Worm (Caenorhabditis elegans) whole organism, L4 larva: ENCODE measurements around the gene C18H2.5.

Experiments used
- F10B5.3 ChIP-seq: sonication (generic microtip); optimal IDR thresholded peaks from 2 replicates; lab custom pipeline; 2016; ENCODE audit warnings: mild to moderate bottlenecking, missing genetic modification characterization, missing compliant biosample characterization
- R02D3.7 ChIP-seq: fragments of 150-350 bp; sonication (generic microtip); optimal IDR thresholded peaks from 3 replicates; lab custom pipeline; 2014; ENCODE audit warnings: missing biosample characterization, missing genetic modification characterization
- T26A8.4 ChIP-seq: fragments of 200-800 bp; sonication (Bioruptor generic); IDR thresholded peaks from 2 replicates; pipeline ENCODE4 v1.3.6; 2022; ENCODE audit warnings: missing genetic modification characterization, missing compliant biosample characterization
- Y105C5A.15 ChIP-seq: fragments of 200-800 bp; sonication (Bioruptor generic); IDR thresholded peaks from 2 replicates; pipeline ENCODE4 v1.3.6; 2022; ENCODE audit warnings: missing genetic modification characterization, missing compliant biosample characterization
- Y48G9A.11 ChIP-seq: fragments of 200-800 bp; sonication (Bioruptor generic); IDR thresholded peaks from 2 replicates; pipeline ENCODE4 v1.3.6; 2022; ENCODE audit warnings: missing genetic modification reagents, missing genetic modification characterization, missing compliant biosample characterization
- Y5F2A.4 ChIP-seq: fragments of 200-800 bp; sonication (Bioruptor generic); optimal IDR thresholded peaks from 2 replicates; lab custom pipeline; 2018; ENCODE audit warnings: mild to moderate bottlenecking, missing genetic modification characterization, missing compliant biosample characterization
- ZK546.5 ChIP-seq, 2 experiments: sonication (generic microtip); optimal IDR thresholded peaks; 2 replicates each; lab custom pipeline; 2017; ENCODE audit warnings: missing biosample characterization in 2 of 2, missing genetic modification characterization in 2 of 2
- aha-1 ChIP-seq: fragments of 150-350 bp; peaks from one replicate; lab custom pipeline; 2014; ENCODE audit warnings: missing biosample characterization, missing genetic modification characterization
- ama-1 ChIP-seq: fragments of 150-350 bp; optimal IDR thresholded peaks from 2 replicates; lab custom pipeline; 2014; ENCODE audit warnings: inconsistent platforms, mixed read lengths
- arid-1 ChIP-seq: fragments of 200-800 bp; sonication (Bioruptor generic); conservative IDR thresholded peaks from 2 replicates; pipeline ENCODE4 v1.3.6; 2022; ENCODE audit warnings: missing genetic modification reagents, missing genetic modification characterization, missing compliant biosample characterization
- ceh-32 ChIP-seq: sonication (generic microtip); optimal IDR thresholded peaks from 2 replicates; lab custom pipeline; 2016; ENCODE audit warnings: mild to moderate bottlenecking, missing genetic modification characterization, missing compliant biosample characterization; ENCODE audit not compliant: poor library complexity
- ceh-44 ChIP-seq: fragments of 200-800 bp; sonication (Bioruptor generic); IDR thresholded peaks from 2 replicates; pipeline ENCODE4 v1.3.6; 2022; ENCODE audit warnings: missing genetic modification reagents, missing genetic modification characterization, missing compliant biosample characterization
- daf-19 ChIP-seq: fragments of 200-800 bp; sonication (Bioruptor generic); conservative IDR thresholded peaks from 2 replicates; pipeline ENCODE4 v1.3.6; 2022; ENCODE audit warnings: missing genetic modification characterization, missing compliant biosample characterization
- duxl-1 ChIP-seq: sonication (generic microtip); optimal IDR thresholded peaks from 2 replicates; lab custom pipeline; 2016; ENCODE audit warnings: mild to moderate bottlenecking, missing genetic modification characterization, moderate library complexity, missing compliant biosample characterization; ENCODE audit not compliant: poor library complexity
- egl-27 ChIP-seq: sonication (generic microtip); optimal IDR thresholded peaks from 3 replicates; lab custom pipeline; 2017; ENCODE audit warnings: missing biosample characterization, missing genetic modification reagents, missing genetic modification characterization
- fkh-10 ChIP-seq: fragments of 150-350 bp; optimal IDR thresholded peaks from 2 replicates; lab custom pipeline; 2014; ENCODE audit warnings: missing biosample characterization, missing genetic modification reagents, missing genetic modification characterization
- hif-1 ChIP-seq, 2 experiments: sonication (generic microtip); optimal IDR thresholded peaks; 2 replicates each; lab custom pipeline; 2016 to 2017; ENCODE audit warnings: missing compliant biosample characterization in 2 of 2, missing genetic modification characterization in 2 of 2, missing genetic modification reagents in 2 of 2, missing genotype in 2 of 2, mild to moderate bottlenecking in 1 of 2
- hlh-30 ChIP-seq: sonication (generic microtip); optimal IDR thresholded peaks from 2 replicates; lab custom pipeline; 2017; ENCODE audit warnings: antibody characterized with exemption, mild to moderate bottlenecking, missing genetic modification characterization, missing compliant biosample characterization; ENCODE audit not compliant: insufficient read depth
- hmg-1.1 ChIP-seq: fragments of 200-800 bp; sonication (Bioruptor generic); IDR thresholded peaks from 2 replicates; pipeline ENCODE4 v1.3.6; 2022; ENCODE audit warnings: missing genetic modification reagents, missing genetic modification characterization, missing compliant biosample characterization
- lim-7 ChIP-seq: fragments of 200-800 bp; sonication (Bioruptor generic); IDR thresholded peaks from 2 replicates; pipeline ENCODE4 v1.3.6; 2022; ENCODE audit warnings: missing genetic modification characterization, missing compliant biosample characterization
- lin-1 ChIP-seq: fragments of 200-800 bp; sonication (Bioruptor generic); IDR thresholded peaks from 2 replicates; pipeline ENCODE4 v1.3.6; 2022; ENCODE audit warnings: missing genetic modification reagents, missing genetic modification characterization, missing compliant biosample characterization
- lin-38 ChIP-seq: fragments of 200-800 bp; sonication (Bioruptor generic); IDR thresholded peaks from 2 replicates; pipeline ENCODE4 v1.3.6; 2022; ENCODE audit warnings: missing genetic modification reagents, missing genetic modification characterization, missing compliant biosample characterization
- lin-39 ChIP-seq: fragments of 150-350 bp; optimal IDR thresholded peaks from 2 replicates; lab custom pipeline; 2014; ENCODE audit warnings: missing biosample characterization, missing genetic modification reagents, missing genetic modification characterization
- madf-5 ChIP-seq, 2 experiments: fragments of 200-800 bp; sonication (Bioruptor generic); IDR thresholded peaks; 2 replicates each; pipeline ENCODE4 v1.3.6; 2022; ENCODE audit warnings: missing compliant biosample characterization in 2 of 2, missing genetic modification characterization in 2 of 2
- mdl-1 ChIP-seq, 2 experiments: fragments of 150-350 bp in 1 of 2; sonication (generic microtip) in 1 of 2; optimal IDR thresholded peaks; 2 replicates each; lab custom pipeline; 2014 to 2017; ENCODE audit warnings: missing biosample characterization in 2 of 2, missing genetic modification characterization in 2 of 2
- mdt-29 ChIP-seq: fragments of 200-800 bp; sonication (Bioruptor generic); IDR thresholded peaks from 2 replicates; pipeline ENCODE4 v1.3.6; 2022; ENCODE audit warnings: missing genetic modification reagents, missing genetic modification characterization, missing compliant biosample characterization
- mep-1 ChIP-seq: fragments of 150-350 bp; sonication (generic microtip); optimal IDR thresholded peaks from 3 replicates; lab custom pipeline; 2014; ENCODE audit warnings: missing biosample characterization, missing genetic modification characterization
- nhr-10 ChIP-seq: fragments of 150-350 bp; optimal IDR thresholded peaks from 2 replicates; lab custom pipeline; 2014; ENCODE audit warnings: missing biosample characterization, missing genetic modification characterization
- nhr-102 ChIP-seq: sonication (generic microtip); optimal IDR thresholded peaks from 2 replicates; lab custom pipeline; 2016; ENCODE audit warnings: mild to moderate bottlenecking, missing genetic modification characterization, moderate library complexity, missing compliant biosample characterization
- nhr-25 ChIP-seq: sonication (generic microtip); optimal IDR thresholded peaks from 2 replicates; lab custom pipeline; 2017; ENCODE audit warnings: missing genetic modification characterization, mild to moderate bottlenecking, missing compliant biosample characterization, antibody characterized with exemption, moderate library complexity, borderline replicate concordance; ENCODE audit not compliant: insufficient read depth
- nhr-42 ChIP-seq: fragments of 200-800 bp; sonication (Bioruptor generic); IDR thresholded peaks from 2 replicates; pipeline ENCODE4 v1.3.6; 2022; ENCODE audit warnings: missing genetic modification characterization, missing compliant biosample characterization
- nhr-77 ChIP-seq: fragments of 150-350 bp; optimal IDR thresholded peaks from 2 replicates; lab custom pipeline; 2014; ENCODE audit warnings: missing biosample characterization, missing genetic modification characterization
- pha-4 ChIP-seq, 2 experiments: fragments of 150-350 bp in 1 of 2; fragments of 200-800 bp in 1 of 2; sonication (Bioruptor generic) in 1 of 2; IDR thresholded peaks in 1 of 2; optimal IDR thresholded peaks in 1 of 2; 2 replicates each; pipeline versions ENCODE4 v1.3.6 to Lab custom; 2014 to 2022; ENCODE audit warnings: missing genetic modification characterization in 2 of 2, missing genetic modification reagents in 2 of 2, missing biosample characterization in 1 of 2, missing compliant biosample characterization in 1 of 2
- php-3 ChIP-seq: fragments of 200-800 bp; sonication (Bioruptor generic); IDR thresholded peaks from 2 replicates; pipeline ENCODE4 v1.3.6; 2022; ENCODE audit warnings: missing genetic modification reagents, missing genetic modification characterization, missing compliant biosample characterization
- pqm-1 ChIP-seq: sonication (generic microtip); optimal IDR thresholded peaks from 2 replicates; lab custom pipeline; 2017; ENCODE audit warnings: missing biosample characterization, missing genetic modification characterization
- saeg-2 ChIP-seq: fragments of 200-800 bp; sonication (Bioruptor generic); IDR thresholded peaks from 2 replicates; pipeline ENCODE4 v1.3.6; 2022; ENCODE audit warnings: missing genetic modification reagents, missing genetic modification characterization, missing compliant biosample characterization
- spr-1 ChIP-seq: sonication (generic microtip); optimal IDR thresholded peaks from 2 replicates; lab custom pipeline; 2016; ENCODE audit warnings: mild to moderate bottlenecking, missing genetic modification characterization, missing compliant biosample characterization
- tag-97 ChIP-seq: fragments of 200-800 bp; sonication (Bioruptor generic); IDR thresholded peaks from 2 replicates; pipeline ENCODE4 v1.3.6; 2022; ENCODE audit warnings: missing genetic modification characterization, missing compliant biosample characterization
- unc-130 ChIP-seq: sonication (generic microtip); optimal IDR thresholded peaks from 2 replicates; lab custom pipeline; 2016; ENCODE audit warnings: missing genetic modification reagents, missing genetic modification characterization, missing compliant biosample characterization
- vab-7 ChIP-seq: fragments of 200-800 bp; sonication (Bioruptor generic); IDR thresholded peaks from 2 replicates; pipeline ENCODE4 v1.3.6; 2022; ENCODE audit warnings: missing genetic modification reagents, missing genetic modification characterization, missing compliant biosample characterization
- zag-1 ChIP-seq: fragments of 150-350 bp; optimal IDR thresholded peaks from 2 replicates; lab custom pipeline; 2014; ENCODE audit warnings: missing biosample characterization, missing genetic modification characterization
- zfp-2 ChIP-seq: sonication (generic microtip); optimal IDR thresholded peaks from 2 replicates; lab custom pipeline; 2016; ENCODE audit warnings: mild to moderate bottlenecking, missing genetic modification characterization, missing compliant biosample characterization
- ztf-11 ChIP-seq: fragments of 150-350 bp; optimal IDR thresholded peaks from 2 replicates; lab custom pipeline; 2014; ENCODE audit warnings: missing biosample characterization, missing genetic modification characterization

The C18H2.5 gene

ce11 chrIII:7729534-7730061 lies 35.4 kb upstream of the C18H2.5 start, which contains the start of gene ZK112.4 (continued):
- TF ChIP-seq lim-7 (GFP tag; lab: Robert Waterston, UW) (0 out of 2 replicates have a peak, but pooled peaks have one; percentile 38), Y5F2A.4 (GFP tag; lab: Kevin White, UChicago) (no peak), nhr-42 (no peak), lin-1 (no peak), nhr-25 (tag; lab: Kevin White, UChicago) (peak; percentile 62), nhr-10 (tag; lab: Kevin White, UChicago) (no peak), Y105C5A.15 (GFP tag; lab: Robert Waterston, UW) (no peak), ceh-32 (no peak), nhr-102 (tag; lab: Kevin White, UChicago) (no peak), php-3 (no peak), aha-1 (tag; lab: Kevin White, UChicago) (peak; percentile 88), ceh-44 (GFP tag; lab: Robert Waterston, UW) (no peak), zag-1 (tag; lab: Kevin White, UChicago) (no peak), pqm-1 (no peak), vab-7 (GFP tag; lab: Robert Waterston, UW) (no peak; the same call in 1 of the 2 replicates), pha-4 (GFP tag; IDR thresholded peaks at IDR 0.05; lab: Robert Waterston, UW) (0 out of 2 replicates have a peak, but pooled peaks have one; percentile 12), pha-4 (tag; optimal IDR thresholded peaks at IDR 0.05; lab: Kevin White, UChicago) (no peak), hif-1 (tag; optimal IDR thresholded peaks at IDR 0.05; lab: Kevin White, UChicago) (peak in 1 of 2 experiments; percentile 23), T26A8.4 (no peak), Y48G9A.11 (GFP tag; lab: Robert Waterston, UW) (no peak), R02D3.7 (tag; lab: Kevin White, UChicago) (no peak), spr-1 (tag; lab: Kevin White, UChicago) (no peak), lin-38 (peak; percentile 32; the same call in 1 of the 2 replicates), F10B5.3 (tag; lab: Kevin White, UChicago) (peak; percentile 29), saeg-2 (no peak), mdt-29 (no peak), daf-19 (no peak), hmg-1.1 (GFP tag; lab: Robert Waterston, UW) (peak; percentile 49), tag-97 (no peak), ama-1 (lab: Kevin White, UChicago) (peak; percentile 72), mep-1 (tag; lab: Kevin White, UChicago) (peak; percentile 90), hlh-30 (tag; lab: Kevin White, UChicago) (peak; percentile 76), egl-27 (tag; lab: Kevin White, UChicago) (no peak), fkh-10 (GFP tag; lab: Kevin White, UChicago) (peak; percentile 81), nhr-77 (tag; lab: Kevin White, UChicago) (peak; percentile 56), mdl-1 (tag; optimal IDR thresholded peaks at IDR 0.05; lab: Kevin White, UChicago) (peak; percentile 26 to 57), arid-1 (GFP tag; lab: Robert Waterston, UW) (no peak; the same call in 1 of the 2 replicates), ztf-11 (tag; lab: Kevin White, UChicago) (no peak), duxl-1 (tag; lab: Kevin White, UChicago) (no peak), ZK546.5 (tag; optimal IDR thresholded peaks at IDR 0.05; lab: Kevin White, UChicago) (no peak), lin-39 (tag; lab: Kevin White, UChicago) (no peak), unc-130 (GFP tag; lab: Kevin White, UChicago) (no peak), madf-5 (GFP tag; IDR thresholded peaks at IDR 0.05; lab: Robert Waterston, UW) (0 out of 4 replicates have a peak, but pooled peaks of 1 of the 2 experiments have one; percentile 10), zfp-2 (tag; lab: Kevin White, UChicago) (no peak)
